Worm (Caenorhabditis elegans) whole organism, L2 larva: Measurements from ENCODE around the gene C11G10.1.

ENCODE experiments used
- C34F6.9 ChIP-seq: fragments of 150-350 bp; optimal IDR thresholded peaks from 2 replicates; lab custom pipeline; 2014; ENCODE audit warnings: missing biosample characterization, missing genetic modification characterization
- F13H6.1 ChIP-seq: sonication (generic microtip); optimal IDR thresholded peaks from 2 replicates; lab custom pipeline; 2016; ENCODE audit warnings: missing genetic modification characterization, missing compliant biosample characterization
- R02D3.7 ChIP-seq: fragments of 150-350 bp; optimal IDR thresholded peaks from 2 replicates; lab custom pipeline; 2014; ENCODE audit warnings: missing biosample characterization, missing genetic modification characterization
- Y55F3AM.14 ChIP-seq: fragments of 200-800 bp; sonication (Bioruptor generic); optimal IDR thresholded peaks from 2 replicates; lab custom pipeline; 2018; ENCODE audit warnings: mild to moderate bottlenecking, missing genetic modification characterization, missing compliant biosample characterization
- ZK546.5 ChIP-seq: sonication (generic microtip); optimal IDR thresholded peaks from 2 replicates; lab custom pipeline; 2017; ENCODE audit warnings: missing biosample characterization, missing genetic modification characterization
- alr-1 ChIP-seq: fragments of 150-350 bp; optimal IDR thresholded peaks from 2 replicates; lab custom pipeline; 2014; ENCODE audit warnings: missing biosample characterization, missing genetic modification characterization
- aly-2 ChIP-seq: fragments of 150-350 bp; optimal IDR thresholded peaks from 2 replicates; lab custom pipeline; 2014; ENCODE audit warnings: missing biosample characterization, missing genetic modification characterization
- ama-1 ChIP-seq: fragments of 150-350 bp; optimal IDR thresholded peaks from 2 replicates; lab custom pipeline; 2018; ENCODE audit warnings: inconsistent platforms
- blmp-1 ChIP-seq: sonication (generic microtip); optimal IDR thresholded peaks from 2 replicates; lab custom pipeline; 2017; ENCODE audit warnings: missing genetic modification characterization, mild to moderate bottlenecking, missing compliant biosample characterization, antibody characterized with exemption, moderate library complexity; ENCODE audit not compliant: insufficient read depth
- ceh-16 ChIP-seq: fragments of 150-350 bp; optimal IDR thresholded peaks from 2 replicates; lab custom pipeline; 2014; ENCODE audit warnings: missing biosample characterization, missing genetic modification characterization
- ceh-82 ChIP-seq: fragments of 150-350 bp; optimal IDR thresholded peaks from 2 replicates; lab custom pipeline; 2014; ENCODE audit warnings: missing biosample characterization, missing genetic modification characterization
- crh-2 ChIP-seq: sonication (generic microtip); optimal IDR thresholded peaks from 2 replicates; lab custom pipeline; 2017; ENCODE audit warnings: missing biosample characterization, missing genetic modification characterization
- dmd-4 ChIP-seq: sonication (generic microtip); optimal IDR thresholded peaks from 2 replicates; lab custom pipeline; 2017; ENCODE audit warnings: missing biosample characterization, missing genetic modification characterization
- egl-27 ChIP-seq: sonication (generic microtip); optimal IDR thresholded peaks from 3 replicates; lab custom pipeline; 2017; ENCODE audit warnings: missing biosample characterization, missing genetic modification reagents, missing genetic modification characterization
- elt-1 ChIP-seq: fragments of 150-350 bp; optimal IDR thresholded peaks from 2 replicates; lab custom pipeline; 2014; ENCODE audit warnings: missing biosample characterization, missing genetic modification characterization
- elt-3 ChIP-seq: sonication (generic microtip); optimal IDR thresholded peaks from 2 replicates; lab custom pipeline; 2017; ENCODE audit warnings: missing biosample characterization, missing genetic modification characterization
- fos-1 ChIP-seq: fragments of 150-350 bp; optimal IDR thresholded peaks from 2 replicates; lab custom pipeline; 2014; ENCODE audit warnings: missing biosample characterization, missing genetic modification characterization
- gmeb-1 ChIP-seq: fragments of 150-350 bp; optimal IDR thresholded peaks from 2 replicates; lab custom pipeline; 2014; ENCODE audit warnings: missing biosample characterization, missing genetic modification characterization
- lin-11 ChIP-seq: fragments of 150-350 bp; sonication (generic microtip); optimal IDR thresholded peaks from 2 replicates; lab custom pipeline; 2014; ENCODE audit warnings: missing biosample characterization, missing genetic modification characterization, inconsistent platforms, mixed read lengths
- lin-13 ChIP-seq: fragments of 150-350 bp; optimal IDR thresholded peaks from 2 replicates; lab custom pipeline; 2014; ENCODE audit warnings: missing biosample characterization, missing genetic modification reagents, missing genetic modification characterization
- lin-39 ChIP-seq: fragments of 150-350 bp; optimal IDR thresholded peaks from 2 replicates; lab custom pipeline; 2014; ENCODE audit warnings: missing biosample characterization, missing genetic modification reagents, missing genetic modification characterization
- lsy-2 ChIP-seq, 2 experiments: fragments of 150-350 bp in 1 of 2; sonication (generic microtip) in 1 of 2; optimal IDR thresholded peaks; 2 replicates each; lab custom pipeline; 2014 to 2017; ENCODE audit warnings: missing biosample characterization in 2 of 2, missing genetic modification characterization in 2 of 2
- mab-5 ChIP-seq: fragments of 150-350 bp; optimal IDR thresholded peaks from 2 replicates; lab custom pipeline; 2014; ENCODE audit warnings: missing biosample characterization, missing genetic modification characterization
- mbf-1 ChIP-seq: sonication (generic microtip); optimal IDR thresholded peaks from 2 replicates; lab custom pipeline; 2017; ENCODE audit warnings: missing biosample characterization, missing genetic modification characterization
- mdl-1 ChIP-seq, 2 experiments: fragments of 150-350 bp in 1 of 2; sonication (generic microtip) in 1 of 2; optimal IDR thresholded peaks; 2 replicates each; lab custom pipeline; 2017; ENCODE audit warnings: missing biosample characterization in 2 of 2, missing genetic modification characterization in 2 of 2
- nhr-10 ChIP-seq: sonication (generic microtip); optimal IDR thresholded peaks from 2 replicates; lab custom pipeline; 2017; ENCODE audit warnings: missing biosample characterization, missing genetic modification characterization
- nhr-11 ChIP-seq: fragments of 150-350 bp; optimal IDR thresholded peaks from 2 replicates; lab custom pipeline; 2014; ENCODE audit warnings: missing biosample characterization, missing genetic modification characterization
- nhr-12 ChIP-seq: fragments of 150-350 bp; optimal IDR thresholded peaks from 2 replicates; lab custom pipeline; 2014; ENCODE audit warnings: missing biosample characterization, missing genetic modification characterization
- nhr-129 ChIP-seq: fragments of 150-350 bp; optimal IDR thresholded peaks from 2 replicates; lab custom pipeline; 2014; ENCODE audit warnings: missing biosample characterization, missing genetic modification characterization
- nhr-21 ChIP-seq: fragments of 150-350 bp; optimal IDR thresholded peaks from 2 replicates; lab custom pipeline; 2014; ENCODE audit warnings: missing biosample characterization, missing genetic modification characterization
- nhr-23 ChIP-seq: fragments of 150-350 bp; optimal IDR thresholded peaks from 2 replicates; lab custom pipeline; 2014; ENCODE audit warnings: missing biosample characterization, missing genetic modification reagents, missing genetic modification characterization
- nhr-237 ChIP-seq: fragments of 150-350 bp; optimal IDR thresholded peaks from 2 replicates; lab custom pipeline; 2014; ENCODE audit warnings: missing biosample characterization, missing genetic modification characterization
- nhr-25 ChIP-seq: fragments of 150-350 bp; sonication (generic microtip); optimal IDR thresholded peaks from 3 replicates; lab custom pipeline; 2014; ENCODE audit warnings: missing biosample characterization, missing genetic modification characterization
- nhr-6 ChIP-seq: fragments of 150-350 bp; optimal IDR thresholded peaks from 2 replicates; lab custom pipeline; 2014; ENCODE audit warnings: missing biosample characterization, missing genetic modification characterization
- nhr-77 ChIP-seq: fragments of 150-350 bp; optimal IDR thresholded peaks from 2 replicates; lab custom pipeline; 2014; ENCODE audit warnings: missing biosample characterization, missing genetic modification characterization
- peb-1 ChIP-seq: fragments of 150-350 bp; optimal IDR thresholded peaks from 2 replicates; lab custom pipeline; 2014; ENCODE audit warnings: missing biosample characterization, missing genetic modification characterization
- sem-4 ChIP-seq: fragments of 150-350 bp; optimal IDR thresholded peaks from 2 replicates; lab custom pipeline; 2014; ENCODE audit warnings: missing biosample characterization, missing genetic modification reagents, missing genetic modification characterization
- skn-1 ChIP-seq: sonication (generic microtip); optimal IDR thresholded peaks from 2 replicates; lab custom pipeline; 2017; ENCODE audit warnings: missing biosample characterization, missing genetic modification characterization
- sma-3 ChIP-seq: sonication (generic microtip); optimal IDR thresholded peaks from 2 replicates; lab custom pipeline; 2016; ENCODE audit warnings: missing genetic modification reagents, missing genetic modification characterization, missing compliant biosample characterization
- sma-9 ChIP-seq, 2 experiments: fragments of 150-350 bp in 1 of 2; sonication (generic microtip) in 1 of 2; optimal IDR thresholded peaks; 2 replicates each; lab custom pipeline; 2014 to 2016; ENCODE audit warnings: missing genetic modification characterization in 2 of 2, mild to moderate bottlenecking in 1 of 2, missing biosample characterization in 1 of 2, missing compliant biosample characterization in 1 of 2, missing genetic modification reagents in 1 of 2, moderate library complexity in 1 of 2
- snpc-4 ChIP-seq: fragments of 150-350 bp; optimal IDR thresholded peaks from 2 replicates; lab custom pipeline; 2014; ENCODE audit warnings: missing biosample characterization, missing genetic modification characterization
- unc-39 ChIP-seq: fragments of 150-350 bp; optimal IDR thresholded peaks from 2 replicates; lab custom pipeline; 2014; ENCODE audit warnings: missing biosample characterization, missing genetic modification characterization
- unc-55 ChIP-seq: fragments of 150-350 bp; sonication (generic microtip); optimal IDR thresholded peaks from 3 replicates; lab custom pipeline; 2014; ENCODE audit warnings: missing biosample characterization, missing genetic modification reagents, missing genetic modification characterization
- unc-62 ChIP-seq: fragments of 150-350 bp; optimal IDR thresholded peaks from 2 replicates; lab custom pipeline; 2014; ENCODE audit warnings: missing biosample characterization, missing genetic modification reagents, missing genetic modification characterization
- zag-1 ChIP-seq: fragments of 150-350 bp; optimal IDR thresholded peaks from 2 replicates; lab custom pipeline; 2014; ENCODE audit warnings: missing biosample characterization, missing genetic modification characterization
- ztf-1 ChIP-seq: fragments of 200-800 bp; sonication (Bioruptor generic); conservative IDR thresholded peaks from 2 replicates; pipeline ENCODE4 v1.3.6; 2022; ENCODE audit warnings: missing genetic modification characterization, missing compliant biosample characterization
- ztf-11 ChIP-seq: sonication (generic microtip); optimal IDR thresholded peaks from 2 replicates; lab custom pipeline; 2017; ENCODE audit warnings: missing biosample characterization, missing genetic modification characterization
- ztf-4 ChIP-seq: fragments of 150-350 bp; optimal IDR thresholded peaks from 2 replicates; lab custom pipeline; 2014; ENCODE audit warnings: missing biosample characterization, missing genetic modification characterization

Gene C11G10.1

ce11 chrX:15176431-15176911 is 17.9 kb upstream of the C11G10.1 start, which contains the start of gene col-41:
Gene col-41, minus strand, starts transcription at chrX:15176481.
- TF ChIP-seq nhr-21 (tag; lab: Kevin White, UChicago) (peak; percentile 14), sma-3 (GFP tag; lab: Kevin White, UChicago) (no peak), nhr-25 (tag; lab: Kevin White, UChicago) (peak; percentile 29), nhr-6 (tag; lab: Kevin White, UChicago) (no peak)

- no peak for TF ChIP-seq sma-3 (GFP tag; lab: Kevin White, UChicago)
- TF ChIP-seq elt-3 (tag; lab: Kevin White, UChicago) = no peak
- TF ChIP-seq lin-11 (tag; lab: Kevin White, UChicago) = no peak
- TF ChIP-seq unc-62 = no peak
- no peak for TF ChIP-seq nhr-25 (tag; lab: Kevin White, UChicago)
- TF ChIP-seq egl-27 = no peak
- no peak for TF ChIP-seq nhr-11 (tag; lab: Kevin White, UChicago)
Measured at ce11 chrX:15175211-15175610, 16.7 kb upstream of the C11G10.1 start.

ce11 chrX:15173303-15173904 is 14.9 kb upstream of the C11G10.1 start, which contains the start of gene ucr-2.2:
Gene ucr-2.2, plus strand, starts transcription at chrX:15173904.
- peak; percentile 81 for TF ChIP-seq lin-13 (GFP tag; lab: Kevin White, UChicago)
- no peak for TF ChIP-seq ama-1 (lab: Kevin White, UChicago)
- peak; percentile 85 for TF ChIP-seq F13H6.1 (tag; lab: Kevin White, UChicago)
- TF ChIP-seq unc-62 = no peak
- peak; percentile 91 for TF ChIP-seq C34F6.9 (tag; lab: Kevin White, UChicago)
- peak; percentile 83 for TF ChIP-seq gmeb-1 (tag; lab: Kevin White, UChicago)
- no peak for TF ChIP-seq alr-1 (tag; lab: Kevin White, UChicago)
- no peak for TF ChIP-seq nhr-11 (tag; lab: Kevin White, UChicago)
- TF ChIP-seq sma-3 (GFP tag; lab: Kevin White, UChicago) = peak; percentile 79
- no peak for TF ChIP-seq nhr-237 (tag; lab: Kevin White, UChicago)
- peak; percentile 57 for TF ChIP-seq egl-27
- TF ChIP-seq crh-2 = peak; percentile 93
- no peak for TF ChIP-seq nhr-23 (tag; lab: Kevin White, UChicago)
- TF ChIP-seq nhr-21 (tag; lab: Kevin White, UChicago) = peak; percentile 63
- TF ChIP-seq nhr-6 (tag; lab: Kevin White, UChicago) = peak; percentile 75
- no peak for TF ChIP-seq ceh-82 (tag; lab: Kevin White, UChicago)
- TF ChIP-seq fos-1 = peak; percentile 83
- TF ChIP-seq ztf-4 (tag; lab: Kevin White, UChicago) = peak; percentile 35
- peak; percentile 45 for TF ChIP-seq mab-5
- no peak for TF ChIP-seq lin-39 (tag; lab: Kevin White, UChicago)
- peak; percentile 44 to 90 for TF ChIP-seq lsy-2 (tag; optimal IDR thresholded peaks at IDR 0.05; lab: Kevin White, UChicago)
- TF ChIP-seq peb-1 (tag; lab: Kevin White, UChicago) = no peak
- no peak for TF ChIP-seq dmd-4 (tag; lab: Kevin White, UChicago)
- TF ChIP-seq nhr-129 (tag; lab: Kevin White, UChicago) = peak; percentile 74
- peak; percentile 75 for TF ChIP-seq lin-11 (tag; lab: Kevin White, UChicago)
- TF ChIP-seq ceh-16 (tag; lab: Kevin White, UChicago) = no peak
- no peak for TF ChIP-seq mbf-1 (tag; lab: Kevin White, UChicago)
- no peak for TF ChIP-seq blmp-1
- no peak for TF ChIP-seq elt-3 (tag; lab: Kevin White, UChicago)
- TF ChIP-seq unc-39 (tag; lab: Kevin White, UChicago) = no peak
- no peak for TF ChIP-seq ZK546.5 (tag; lab: Kevin White, UChicago)
- no peak for TF ChIP-seq elt-1 (tag; lab: Kevin White, UChicago)
- no peak for TF ChIP-seq zag-1 (tag; lab: Kevin White, UChicago)
- peak; percentile 85 for TF ChIP-seq unc-55 (GFP tag; lab: Kevin White, UChicago)
- no peak for TF ChIP-seq skn-1 (tag; lab: Kevin White, UChicago)
- no peak for TF ChIP-seq nhr-10 (tag; lab: Kevin White, UChicago)
- TF ChIP-seq nhr-25 (tag; lab: Kevin White, UChicago) = no peak
- TF ChIP-seq aly-2 = no peak
- TF ChIP-seq nhr-77 (tag; lab: Kevin White, UChicago) = no peak
- no peak for TF ChIP-seq ztf-11
- peak; percentile 91 for TF ChIP-seq sma-9 (GFP tag; optimal IDR thresholded peaks at IDR 0.05; lab: Kevin White, UChicago)
- no peak for TF ChIP-seq sma-9 (tag; optimal IDR thresholded peaks at IDR 0.05; lab: Kevin White, UChicago)
- TF ChIP-seq ztf-1 = no peak
- no peak for TF ChIP-seq Y55F3AM.14 (GFP tag; lab: Kevin White, UChicago)
- peak; percentile 86 for TF ChIP-seq snpc-4
- TF ChIP-seq mdl-1 (tag; optimal IDR thresholded peaks at IDR 0.05; lab: Kevin White, UChicago) = peak in 1 of 2 experiments; percentile 3
- peak; percentile 86 for TF ChIP-seq sem-4
- TF ChIP-seq nhr-12 (tag; lab: Kevin White, UChicago) = no peak
- no peak for TF ChIP-seq R02D3.7 (tag; lab: Kevin White, UChicago)
